Fruit fly (Drosophila melanogaster): ENCODE results near the gene Ir94c.

- TF ChIP-seq h (optimal IDR thresholded peaks at IDR 0.05) (no peak), insv (optimal IDR thresholded peaks at IDR 0.05) (no peak)
Observed at dm6 chr3R:22150433-22150832, 31.2 kb upstream of the Ir94c start.

Data from Kc167 (cell line).